Worm (Caenorhabditis elegans): ENCODE results near the gene irld-18.

ce11 chrIV:14574282-14574869 is 6.5 kb downstream of the irld-18 start, which contains the start of the genes Y57G11B.3 and Y57G11B.5:
- TF ChIP-seq C38D4.7 (GFP tag; optimal IDR thresholded peaks at IDR 0.05) (no peak), nhr-11 (tag; optimal IDR thresholded peaks at IDR 0.05) (no peak), mec-3 (tag; optimal IDR thresholded peaks at IDR 0.05; ENCODE audit: borderline replicate concordance) (no peak), ceh-9 (tag; optimal IDR thresholded peaks at IDR 0.05) (no peak), dmd-4 (tag; optimal IDR thresholded peaks at IDR 0.05; ENCODE audit: borderline replicate concordance) (no peak), fkh-10 (GFP tag; optimal IDR thresholded peaks at IDR 0.05) (no peak), eyg-1 (tag; optimal IDR thresholded peaks at IDR 0.05) (no peak), tbx-2 (tag; optimal IDR thresholded peaks at IDR 0.05) (no peak), hlh-15 (tag; optimal IDR thresholded peaks at IDR 0.05) (no peak), pha-4 (tag; optimal IDR thresholded peaks at IDR 0.05) (no peak), hlh-8 (tag; optimal IDR thresholded peaks at IDR 0.05) (no peak)
